Fruit fly (Drosophila melanogaster) whole organism, embryonic: ENCODE data around the gene CG42728.

Experiments used
- ATbp ChIP-seq: fragments of 200-800 bp; sonication (Bioruptor generic); optimal IDR thresholded peaks from 2 replicates; lab custom pipeline; 2017; ENCODE audit warnings: missing biosample characterization, mild to moderate bottlenecking, missing genetic modification characterization, missing genetic modification reagents
- Bdp1 ChIP-seq: fragments of 200-800 bp; sonication (Bioruptor generic); optimal IDR thresholded peaks from 3 replicates; lab custom pipeline; 2016; ENCODE audit warnings: missing biosample characterization, missing genetic modification characterization
- CG10431 ChIP-seq: fragments of 200-800 bp; sonication (Bioruptor generic); optimal IDR thresholded peaks from 3 replicates; lab custom pipeline; 2018; ENCODE audit warnings: missing biosample characterization, mild to moderate bottlenecking, missing genetic modification characterization
- CG11398 ChIP-seq: fragments of 200-800 bp; sonication (Bioruptor generic); optimal IDR thresholded peaks from 2 replicates; lab custom pipeline; 2016; ENCODE audit warnings: missing biosample characterization, missing genetic modification characterization
- CG12219 ChIP-seq: fragments of 200-800 bp; sonication (Bioruptor generic); optimal IDR thresholded peaks from 3 replicates; lab custom pipeline; 2018; ENCODE audit warnings: missing biosample characterization, mild to moderate bottlenecking, missing genetic modification characterization
- CG13296 ChIP-seq: fragments of 200-800 bp; sonication (Bioruptor generic); optimal IDR thresholded peaks from 3 replicates; lab custom pipeline; 2018; ENCODE audit warnings: missing biosample characterization, mild to moderate bottlenecking, missing genetic modification characterization
- CG13775 ChIP-seq: fragments of 200-800 bp; sonication (Bioruptor generic); optimal IDR thresholded peaks from 3 replicates; lab custom pipeline; 2017; ENCODE audit warnings: missing biosample characterization, mild to moderate bottlenecking, missing genetic modification characterization
- CG13894 ChIP-seq: fragments of 200-800 bp; sonication (Bioruptor generic); optimal IDR thresholded peaks from 3 replicates; lab custom pipeline; 2018; ENCODE audit warnings: missing biosample characterization, mild to moderate bottlenecking, missing genetic modification characterization, moderate library complexity
- CG14965 ChIP-seq: fragments of 200-800 bp; sonication (Bioruptor generic); optimal IDR thresholded peaks from 2 replicates; lab custom pipeline; 2016; ENCODE audit warnings: missing biosample characterization, missing genetic modification characterization, borderline replicate concordance
- CG1529 ChIP-seq: fragments of 200-800 bp; sonication (Bioruptor generic); optimal IDR thresholded peaks from 3 replicates; lab custom pipeline; 2018; ENCODE audit warnings: missing biosample characterization, missing genetic modification characterization
- CG1647 ChIP-seq: fragments of 200-800 bp; sonication (Bioruptor generic); optimal IDR thresholded peaks from 3 replicates; lab custom pipeline; 2016; ENCODE audit warnings: missing biosample characterization, missing genetic modification characterization
- CG17361 ChIP-seq: fragments of 200-800 bp; sonication (Bioruptor generic); IDR thresholded peaks from 3 replicates; pipeline ENCODE4 v1.3.6; 2022; ENCODE audit warnings: missing biosample characterization, missing genetic modification characterization
- CG18599 ChIP-seq: fragments of 200-800 bp; sonication (Bioruptor generic); optimal IDR thresholded peaks from 3 replicates; lab custom pipeline; 2017; ENCODE audit warnings: missing biosample characterization, missing genetic modification characterization, mild to moderate bottlenecking, moderate library complexity, missing genetic modification reagents
- CG18764 ChIP-seq: fragments of 200-800 bp; sonication (Bioruptor generic); optimal IDR thresholded peaks from 3 replicates; lab custom pipeline; 2016; ENCODE audit warnings: missing biosample characterization, missing genetic modification characterization
- CG2129 ChIP-seq: fragments of 200-800 bp; sonication (Bioruptor generic); IDR thresholded peaks from 2 replicates; pipeline ENCODE4 v1.3.6; 2022; ENCODE audit warnings: missing biosample characterization, missing genetic modification characterization; ENCODE audit not compliant: partially characterized antibody
- CG4617 ChIP-seq: fragments of 200-800 bp; sonication (Bioruptor generic); optimal IDR thresholded peaks from 3 replicates; lab custom pipeline; 2016; ENCODE audit warnings: missing biosample characterization, missing genetic modification characterization, borderline replicate concordance
- CG6791 ChIP-seq: fragments of 200-800 bp; sonication (Bioruptor generic); IDR thresholded peaks from 3 replicates; pipeline ENCODE4 v1.3.6; 2022; ENCODE audit warnings: missing biosample characterization, missing genetic modification characterization; ENCODE audit not compliant: partially characterized antibody
- CG8388 ChIP-seq: fragments of 200-800 bp; sonication (Bioruptor generic); optimal IDR thresholded peaks from 2 replicates; lab custom pipeline; 2019; ENCODE audit warnings: missing biosample characterization, mild to moderate bottlenecking, missing genetic modification characterization, moderate library complexity
- CG8924 ChIP-seq: fragments of 200-800 bp; optimal IDR thresholded peaks from 3 replicates; lab custom pipeline; 2019; ENCODE audit warnings: missing biosample characterization, mild to moderate bottlenecking, missing genetic modification characterization, moderate library complexity
- CG9609 ChIP-seq: fragments of 200-800 bp; sonication (Bioruptor generic); optimal IDR thresholded peaks from 3 replicates; lab custom pipeline; 2016; ENCODE audit warnings: missing biosample characterization, missing genetic modification characterization
- CG9797 ChIP-seq: fragments of 200-800 bp; sonication (Bioruptor generic); optimal IDR thresholded peaks from 3 replicates; lab custom pipeline; 2018; ENCODE audit warnings: missing biosample characterization, mild to moderate bottlenecking, missing genetic modification characterization
- CG9932 ChIP-seq: fragments of 200-800 bp; sonication (Bioruptor generic); IDR thresholded peaks from 2 replicates; pipeline ENCODE4 v1.3.6; 2022; ENCODE audit warnings: missing biosample characterization, missing genetic modification characterization
- CTCF ChIP-seq: fragments of 200-800 bp; sonication (Bioruptor generic); optimal IDR thresholded peaks from 2 replicates; lab custom pipeline; 2017; ENCODE audit warnings: missing biosample characterization, mild to moderate bottlenecking, missing genetic modification characterization, moderate library complexity
- Chrac-16 ChIP-seq: fragments of 200-800 bp; sonication (Bioruptor generic); optimal IDR thresholded peaks from 3 replicates; lab custom pipeline; 2016; ENCODE audit warnings: missing biosample characterization, missing genetic modification characterization
- D ChIP-seq, 2 experiments: fragments of 200-800 bp in 1 of 2; fragments of >200 bp in 1 of 2; sonication (Bioruptor generic) in 1 of 2; optimal IDR thresholded peaks; 2 replicates in 1 of 2; 3 replicates in 1 of 2; lab custom pipeline; 2017; ENCODE audit warnings: mild to moderate bottlenecking in 1 of 2, missing biosample characterization in 1 of 2, missing genetic modification characterization in 1 of 2, missing genetic modification reagents in 1 of 2
- Dek ChIP-seq: fragments of 200-800 bp; sonication (Bioruptor generic); optimal IDR thresholded peaks from 3 replicates; lab custom pipeline; 2019; ENCODE audit warnings: missing biosample characterization, mild to moderate bottlenecking, missing genetic modification characterization, moderate library complexity
- Dip2 ChIP-seq: fragments of 200-800 bp; sonication (Bioruptor generic); IDR thresholded peaks from 2 replicates; pipeline ENCODE4 v1.3.6; 2022; ENCODE audit warnings: missing biosample characterization, missing genetic modification characterization
- HLH4C ChIP-seq: fragments of 200-800 bp; sonication (Bioruptor generic); IDR thresholded peaks from 3 replicates; pipeline ENCODE4 v1.3.6; 2022; ENCODE audit warnings: missing biosample characterization, missing genetic modification characterization; ENCODE audit not compliant: partially characterized antibody
- Hsf ChIP-seq: fragments of 200-800 bp; sonication (Bioruptor generic); optimal IDR thresholded peaks from 3 replicates; lab custom pipeline; 2016; ENCODE audit warnings: missing biosample characterization, missing genetic modification characterization
- Nf-YC ChIP-seq: fragments of 200-800 bp; optimal IDR thresholded peaks from 3 replicates; lab custom pipeline; 2019; ENCODE audit warnings: missing biosample characterization, mild to moderate bottlenecking, missing genetic modification characterization, moderate library complexity
- Oaz ChIP-seq: fragments of 200-800 bp; sonication (Bioruptor generic); IDR thresholded peaks from 2 replicates; pipeline ENCODE4 v1.3.6; 2022; ENCODE audit warnings: missing biosample characterization, missing genetic modification characterization
- Stat92E ChIP-seq, 3 experiments: fragments of >200 bp in 2 of 3; fragments of 200-800 bp in 1 of 3; sonication (Bioruptor generic) in 1 of 3; optimal IDR thresholded peaks; 2 replicates each; lab custom pipeline; 2017 to 2019; ENCODE audit warnings: missing biosample characterization in 3 of 3, missing genetic modification characterization in 3 of 3, mild to moderate bottlenecking in 1 of 3, moderate library complexity in 1 of 3
- Tbp ChIP-seq: fragments of >200 bp; optimal IDR thresholded peaks from 2 replicates; lab custom pipeline; 2018; ENCODE audit warnings: missing biosample characterization, missing genetic modification characterization
- Xrp1 ChIP-seq: fragments of 200-800 bp; sonication (Bioruptor generic); IDR thresholded peaks from 2 replicates; pipeline ENCODE4 v1.3.6; 2022; ENCODE audit warnings: missing biosample characterization, missing genetic modification characterization
- crol ChIP-seq: fragments of 200-800 bp; sonication (Bioruptor generic); IDR thresholded peaks from 2 replicates; pipeline ENCODE4 v1.3.6; 2022; ENCODE audit warnings: missing biosample characterization, missing genetic modification characterization
- dan ChIP-seq: fragments of 200-800 bp; sonication (Bioruptor generic); IDR thresholded peaks from 2 replicates; pipeline ENCODE4 v1.3.6; 2022; ENCODE audit warnings: missing biosample characterization, missing genetic modification characterization
- danr ChIP-seq: fragments of 200-800 bp; sonication (Bioruptor generic); IDR thresholded peaks from 2 replicates; pipeline ENCODE4 v1.3.6; 2022; ENCODE audit warnings: missing biosample characterization, missing genetic modification characterization
- disco-r ChIP-seq: fragments of 200-800 bp; sonication (Bioruptor generic); optimal IDR thresholded peaks from 2 replicates; lab custom pipeline; 2016; ENCODE audit warnings: missing biosample characterization, missing genetic modification characterization
- gem ChIP-seq: fragments of 200-800 bp; sonication (Bioruptor generic); optimal IDR thresholded peaks from 2 replicates; lab custom pipeline; 2019; ENCODE audit warnings: missing biosample characterization, mild to moderate bottlenecking, missing genetic modification characterization, moderate library complexity
- gfzf ChIP-seq: fragments of 200-800 bp; sonication (Bioruptor generic); optimal IDR thresholded peaks from 2 replicates; lab custom pipeline; 2016; ENCODE audit warnings: missing biosample characterization, mild to moderate bottlenecking, missing genetic modification characterization, moderate library complexity
- grau ChIP-seq: fragments of 200-800 bp; optimal IDR thresholded peaks from 3 replicates; lab custom pipeline; 2019; ENCODE audit warnings: missing biosample characterization, mild to moderate bottlenecking, missing genetic modification characterization, moderate library complexity
- gro ChIP-seq: fragments of 200-800 bp; sonication (Bioruptor generic); optimal IDR thresholded peaks from 2 replicates; lab custom pipeline; 2016; ENCODE audit warnings: missing biosample characterization, missing genetic modification characterization
- ham ChIP-seq: fragments of 200-800 bp; sonication (Bioruptor generic); IDR thresholded peaks from 2 replicates; pipeline ENCODE4 v1.3.6; 2022; ENCODE audit warnings: missing biosample characterization, missing genetic modification characterization
- hth ChIP-seq: fragments of >200 bp; optimal IDR thresholded peaks from 2 replicates; lab custom pipeline; 2017; ENCODE audit warnings: inconsistent platforms
- inv ChIP-seq: fragments of 200-800 bp; sonication (Bioruptor generic); IDR thresholded peaks from 2 replicates; pipeline ENCODE4 v1.3.6; 2022; ENCODE audit warnings: missing biosample characterization, missing genetic modification characterization; ENCODE audit not compliant: partially characterized antibody
- mirr ChIP-seq: fragments of 200-800 bp; sonication (Bioruptor generic); optimal IDR thresholded peaks from 3 replicates; lab custom pipeline; 2018; ENCODE audit warnings: missing biosample characterization, mild to moderate bottlenecking, missing genetic modification characterization
- pita ChIP-seq: fragments of 200-800 bp; sonication (Bioruptor generic); optimal IDR thresholded peaks from 2 replicates; lab custom pipeline; 2017; ENCODE audit warnings: missing biosample characterization, mild to moderate bottlenecking, missing genetic modification characterization
- sna ChIP-seq: fragments of 200-800 bp; sonication (Bioruptor generic); IDR thresholded peaks from 2 replicates; pipeline ENCODE4 v1.3.6; 2022; ENCODE audit warnings: missing biosample characterization, missing genetic modification characterization; ENCODE audit not compliant: partially characterized antibody
- sob ChIP-seq: fragments of 200-800 bp; sonication (Bioruptor generic); IDR thresholded peaks from 2 replicates; pipeline ENCODE4 v1.3.6; 2022; ENCODE audit warnings: missing biosample characterization, missing genetic modification characterization
- ttk ChIP-seq: fragments of 200-800 bp; sonication (Bioruptor generic); IDR thresholded peaks from 2 replicates; pipeline ENCODE4 v2.1.2; 2022; ENCODE audit warnings: missing biosample characterization, missing genetic modification characterization

The CG42728 gene

DNA sequence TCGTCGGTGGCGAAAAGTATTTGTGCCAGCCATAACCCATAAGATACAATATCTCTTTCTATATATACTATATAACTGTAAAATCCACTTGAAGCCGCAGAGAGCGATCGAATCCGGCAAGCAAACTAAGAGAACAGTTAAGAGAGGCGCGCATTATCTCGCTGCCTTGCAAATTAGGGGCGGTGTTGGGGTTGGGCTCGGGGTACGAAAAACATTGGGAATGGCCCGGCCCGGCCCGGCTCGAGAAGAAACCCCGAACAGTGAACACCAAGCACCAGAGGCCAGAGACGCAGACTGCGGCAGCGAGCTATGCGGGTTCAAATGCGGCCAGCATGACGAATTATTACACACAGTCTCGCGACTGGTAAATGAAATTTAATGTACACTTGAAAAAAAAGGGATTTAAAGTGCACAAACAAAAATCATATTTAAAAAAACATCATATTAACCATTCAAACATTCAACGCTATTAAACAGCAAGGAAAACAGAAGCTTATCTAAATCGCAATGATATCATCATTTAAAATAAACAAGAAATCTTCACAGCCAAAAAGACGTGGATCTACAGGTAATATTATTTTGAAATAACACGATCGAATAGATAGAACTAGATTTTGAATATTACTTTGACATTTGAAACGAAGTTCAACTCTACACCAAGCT lies 4.5 kb upstream of the CG42728 start (continued):
- no peak for TF ChIP-seq CG2129 (GFP tag; lab: Robert Waterston, UW)
- peak; percentile 54 for TF ChIP-seq ttk
- peak; percentile 15 for TF ChIP-seq mirr
- TF ChIP-seq Chrac-16 (GFP tag; lab: Kevin White, UChicago), result peak; percentile 1
- TF ChIP-seq CG18599 (GFP tag; lab: Kevin White, UChicago), result peak; percentile 53
- TF ChIP-seq Bdp1 (GFP tag; lab: Kevin White, UChicago), result no peak
- TF ChIP-seq CG9932 (GFP tag; lab: Robert Waterston, UW), result peak; percentile 55
- TF ChIP-seq pita, result no peak
- 0 out of 2 replicates have a peak, but pooled peaks have one; percentile 34 for TF ChIP-seq sob (GFP tag; lab: Robert Waterston, UW)
- TF ChIP-seq hth (lab: Kevin White, UChicago), result no peak
- no peak for TF ChIP-seq CG14965 (GFP tag; lab: Kevin White, UChicago)
- TF ChIP-seq CG10431, result no peak
- no peak for TF ChIP-seq CG9609 (GFP tag; lab: Kevin White, UChicago)
- TF ChIP-seq CG18764 (GFP tag; lab: Kevin White, UChicago), result no peak
- no peak for TF ChIP-seq CG13296
- TF ChIP-seq sna (GFP tag; lab: Robert Waterston, UW), result no peak
- TF ChIP-seq gem (tag; lab: Kevin White, UChicago), result peak; percentile 39
- TF ChIP-seq CG13775 (GFP tag; lab: Kevin White, UChicago), result no peak
- TF ChIP-seq inv (GFP tag; lab: Robert Waterston, UW), result no peak
- TF ChIP-seq CTCF (GFP tag; lab: Kevin White, UChicago), result no peak
- TF ChIP-seq disco-r (GFP tag; lab: Kevin White, UChicago), result no peak
- peak; percentile 66 for TF ChIP-seq Xrp1 (GFP tag; lab: Robert Waterston, UW)
- TF ChIP-seq CG8924 (tag; lab: Kevin White, UChicago), result peak; percentile 17
- no peak for TF ChIP-seq CG6791 (GFP tag; lab: Robert Waterston, UW)
- no peak for TF ChIP-seq CG11398 (GFP tag; lab: Kevin White, UChicago)
- no peak for TF ChIP-seq CG8388 (GFP tag; lab: Kevin White, UChicago)
- no peak for TF ChIP-seq Dek (tag; lab: Kevin White, UChicago)
- peak; percentile 51 for TF ChIP-seq grau (tag; lab: Kevin White, UChicago)
- TF ChIP-seq Nf-YC, result no peak
- peak; percentile 2 for TF ChIP-seq Hsf
- TF ChIP-seq ATbp (GFP tag; lab: Kevin White, UChicago), result no peak
- TF ChIP-seq CG9797 (GFP tag; lab: Kevin White, UChicago), result no peak
- no peak for TF ChIP-seq CG4617 (GFP tag; lab: Kevin White, UChicago)
- peak; percentile 76 for TF ChIP-seq crol (GFP tag; lab: Robert Waterston, UW)
- no peak for TF ChIP-seq CG1647 (GFP tag; lab: Kevin White, UChicago)
- TF ChIP-seq CG13894, result no peak
- TF ChIP-seq CG17361 (GFP tag; lab: Robert Waterston, UW), result peak; percentile 85; the same call in 2 of the 3 replicates
- 0 out of 2 replicates have a peak, but pooled peaks have one; percentile 15 for TF ChIP-seq Oaz
- no peak for TF ChIP-seq dan
- TF ChIP-seq CG12219 (GFP tag; lab: Kevin White, UChicago), result no peak
- TF ChIP-seq HLH4C (GFP tag; lab: Robert Waterston, UW), result no peak
- no peak for TF ChIP-seq gro (GFP tag; lab: Kevin White, UChicago)
- no peak for TF ChIP-seq gfzf
- no peak for TF ChIP-seq CG1529
- TF ChIP-seq D (optimal IDR thresholded peaks at IDR 0.05; lab: Kevin White, UChicago), result no peak
- peak; percentile 70 for TF ChIP-seq D (GFP tag; optimal IDR thresholded peaks at IDR 0.05; lab: Kevin White, UChicago)
- TF ChIP-seq ham, result no peak
- TF ChIP-seq Tbp (GFP tag; lab: Kevin White, UChicago), result no peak
- TF ChIP-seq Stat92E (GFP tag; optimal IDR thresholded peaks at IDR 0.05; lab: Kevin White, UChicago), result no peak
- 0 out of 2 replicates have a peak, but pooled peaks have one; percentile 28 for TF ChIP-seq danr
- TF ChIP-seq Dip2 (GFP tag; lab: Robert Waterston, UW), result no peak
